Fruit fly (Drosophila melanogaster) whole organism, embryonic: ENCODE measurements around the gene TbCMF46.
A peak's percentile ranks its signal among the peaks of the same experiment; 100 is the strongest.

Experiments used
- Atf-2 ChIP-seq: fragments of 200-800 bp; sonication (Bioruptor generic); optimal IDR thresholded peaks from 2 replicates; lab custom pipeline; 2016; ENCODE audit warnings: missing biosample characterization, missing genetic modification characterization
- Atf6 ChIP-seq: fragments of 200-800 bp; sonication (Bioruptor generic); IDR thresholded peaks from 2 replicates; pipeline ENCODE4 v1.3.6; 2022; ENCODE audit warnings: missing biosample characterization, missing genetic modification characterization
- CG12071 ChIP-seq: fragments of 200-800 bp; sonication (Bioruptor generic); optimal IDR thresholded peaks from 3 replicates; lab custom pipeline; 2018; ENCODE audit warnings: missing biosample characterization, mild to moderate bottlenecking, missing genetic modification characterization
- CG15011 ChIP-seq: fragments of 200-800 bp; sonication (Bioruptor generic); optimal IDR thresholded peaks from 3 replicates; lab custom pipeline; 2018; ENCODE audit warnings: missing biosample characterization, mild to moderate bottlenecking, missing genetic modification characterization
- CG15479 ChIP-seq: fragments of 200-800 bp; sonication (Bioruptor generic); optimal IDR thresholded peaks from 3 replicates; lab custom pipeline; 2019; ENCODE audit warnings: missing biosample characterization, mild to moderate bottlenecking, missing genetic modification characterization, moderate library complexity
- CG15514 ChIP-seq: fragments of 200-800 bp; sonication (Bioruptor generic); optimal IDR thresholded peaks from 3 replicates; lab custom pipeline; 2017; ENCODE audit warnings: missing biosample characterization, missing genetic modification characterization, mild to moderate bottlenecking, moderate library complexity, missing genetic modification reagents
- CG17361 ChIP-seq: fragments of 200-800 bp; sonication (Bioruptor generic); IDR thresholded peaks from 3 replicates; pipeline ENCODE4 v1.3.6; 2022; ENCODE audit warnings: missing biosample characterization, missing genetic modification characterization
- CG17568 ChIP-seq: fragments of 200-800 bp; sonication (Bioruptor generic); optimal IDR thresholded peaks from 2 replicates; lab custom pipeline; 2018; ENCODE audit warnings: missing biosample characterization, mild to moderate bottlenecking, missing genetic modification characterization, moderate library complexity
- CG2202 ChIP-seq: fragments of 200-800 bp; sonication (Bioruptor generic); optimal IDR thresholded peaks from 2 replicates; lab custom pipeline; 2018; ENCODE audit warnings: missing biosample characterization, mild to moderate bottlenecking, missing genetic modification characterization
- CG2678 ChIP-seq: fragments of 200-800 bp; sonication (Bioruptor generic); optimal IDR thresholded peaks from 3 replicates; lab custom pipeline; 2019; ENCODE audit warnings: missing biosample characterization, mild to moderate bottlenecking, missing genetic modification characterization, moderate library complexity
- CG30431 ChIP-seq: fragments of 200-800 bp; sonication (Bioruptor generic); optimal IDR thresholded peaks from 2 replicates; lab custom pipeline; 2017; ENCODE audit warnings: missing biosample characterization, missing genetic modification characterization
- CG31388 ChIP-seq: fragments of 200-800 bp; sonication (Bioruptor generic); optimal IDR thresholded peaks from 2 replicates; lab custom pipeline; 2016; ENCODE audit warnings: missing biosample characterization, missing genetic modification characterization
- CG33213 ChIP-seq: fragments of 200-800 bp; sonication (Bioruptor generic); optimal IDR thresholded peaks from 3 replicates; lab custom pipeline; 2016; ENCODE audit warnings: missing biosample characterization, missing genetic modification characterization
- CG34224 ChIP-seq: fragments of 200-800 bp; sonication (Bioruptor generic); IDR thresholded peaks from 3 replicates; pipeline ENCODE4 v1.3.6; 2022; ENCODE audit warnings: missing biosample characterization, missing genetic modification characterization; ENCODE audit not compliant: partially characterized antibody
- CG3726 ChIP-seq: fragments of 200-800 bp; sonication (Bioruptor generic); IDR thresholded peaks from 3 replicates; pipeline ENCODE4, ENCODE4 v1.3.6; 2022; ENCODE audit warnings: missing biosample characterization, missing genetic modification characterization
- CG9727 ChIP-seq: fragments of 200-800 bp; sonication (Bioruptor generic); optimal IDR thresholded peaks from 3 replicates; lab custom pipeline; 2017; ENCODE audit warnings: missing biosample characterization, mild to moderate bottlenecking, missing genetic modification characterization
- CG9817 ChIP-seq: fragments of 200-800 bp; sonication (Bioruptor generic); optimal IDR thresholded peaks from 2 replicates; lab custom pipeline; 2018; ENCODE audit warnings: missing biosample characterization, mild to moderate bottlenecking, missing genetic modification characterization, moderate library complexity
- D19A ChIP-seq: fragments of 200-800 bp; optimal IDR thresholded peaks from 3 replicates; lab custom pipeline; 2019; ENCODE audit warnings: missing biosample characterization, mild to moderate bottlenecking, missing genetic modification characterization, moderate library complexity
- Dp ChIP-seq: fragments of 200-800 bp; sonication (Bioruptor generic); optimal IDR thresholded peaks from 2 replicates; lab custom pipeline; 2018; ENCODE audit warnings: missing biosample characterization, mild to moderate bottlenecking, missing genetic modification characterization, moderate library complexity
- Gug ChIP-seq: fragments of 200-800 bp; sonication (Bioruptor generic); IDR thresholded peaks from 4 replicates; pipeline ENCODE4 v1.3.6; 2022; ENCODE audit warnings: missing biosample characterization, missing genetic modification characterization
- HLH4C ChIP-seq: fragments of 200-800 bp; sonication (Bioruptor generic); IDR thresholded peaks from 3 replicates; pipeline ENCODE4 v1.3.6; 2022; ENCODE audit warnings: missing biosample characterization, missing genetic modification characterization; ENCODE audit not compliant: partially characterized antibody
- Hmr ChIP-seq: fragments of 200-800 bp; sonication (Bioruptor generic); optimal IDR thresholded peaks from 3 replicates; lab custom pipeline; 2017; ENCODE audit warnings: mild to moderate bottlenecking, missing biosample characterization, missing genetic modification reagents, missing genetic modification characterization
- Hr39 ChIP-seq: fragments of >200 bp; optimal IDR thresholded peaks from 2 replicates; lab custom pipeline; 2017
- Lpt ChIP-seq: fragments of >200 bp; optimal IDR thresholded peaks from 2 replicates; lab custom pipeline; 2018; ENCODE audit warnings: missing biosample characterization, missing genetic modification characterization
- MESR4 ChIP-seq: fragments of 200-800 bp; sonication (Bioruptor generic); optimal IDR thresholded peaks from 2 replicates; lab custom pipeline; 2018; ENCODE audit warnings: missing biosample characterization, mild to moderate bottlenecking, missing genetic modification characterization, moderate library complexity
- Pdp1 ChIP-seq, 2 experiments: fragments of 200-800 bp; sonication (Bioruptor generic); optimal IDR thresholded peaks; 3 replicates each; lab custom pipeline; 2016; ENCODE audit warnings: missing biosample characterization in 2 of 2, missing genetic modification characterization in 2 of 2, mild to moderate bottlenecking in 1 of 2, moderate library complexity in 1 of 2
- Side ChIP-seq: fragments of 200-800 bp; sonication (Bioruptor generic); optimal IDR thresholded peaks from 2 replicates; lab custom pipeline; 2016; ENCODE audit warnings: missing biosample characterization, missing genetic modification characterization
- Sry-δ ChIP-seq: fragments of 200-800 bp; sonication (Bioruptor generic); optimal IDR thresholded peaks from 2 replicates; lab custom pipeline; 2016; ENCODE audit warnings: missing biosample characterization, missing genetic modification characterization
- TFAM ChIP-seq: fragments of 200-800 bp; sonication (Bioruptor generic); optimal IDR thresholded peaks from 2 replicates; lab custom pipeline; 2017; ENCODE audit warnings: missing biosample characterization, missing genetic modification characterization, inconsistent platforms
- Taf1 ChIP-seq: fragments of 200-800 bp; sonication (Bioruptor generic); IDR thresholded peaks from 2 replicates; pipeline ENCODE4 v1.3.6; 2022; ENCODE audit warnings: missing biosample characterization, missing genetic modification characterization
- aop ChIP-seq: fragments of 200-800 bp; sonication (Bioruptor generic); IDR thresholded peaks from 2 replicates; pipeline ENCODE4 v1.3.6; 2022; ENCODE audit warnings: missing biosample characterization, missing genetic modification characterization
- ase ChIP-seq: fragments of 200-800 bp; sonication (Bioruptor generic); IDR thresholded peaks from 3 replicates; pipeline ENCODE4 v1.3.6; 2022; ENCODE audit warnings: missing biosample characterization, missing genetic modification characterization
- ash1 ChIP-seq: fragments of 200-800 bp; sonication (Bioruptor generic); optimal IDR thresholded peaks from 2 replicates; lab custom pipeline; 2018; ENCODE audit warnings: missing biosample characterization, mild to moderate bottlenecking, missing genetic modification characterization
- ato ChIP-seq: fragments of 200-800 bp; sonication (Bioruptor generic); IDR thresholded peaks from 2 replicates; pipeline ENCODE4 v1.3.6; 2022; ENCODE audit warnings: missing biosample characterization, missing genetic modification characterization; ENCODE audit not compliant: partially characterized antibody
- btn ChIP-seq: fragments of 200-800 bp; sonication (Bioruptor generic); optimal IDR thresholded peaks from 2 replicates; lab custom pipeline; 2016; ENCODE audit warnings: missing biosample characterization, missing genetic modification characterization
- cwo ChIP-seq: fragments of 200-800 bp; sonication (Bioruptor generic); optimal IDR thresholded peaks from 3 replicates; lab custom pipeline; 2017; ENCODE audit warnings: missing biosample characterization, missing genetic modification characterization, mild to moderate bottlenecking, moderate library complexity, missing genetic modification reagents
- dimm ChIP-seq: fragments of 200-800 bp; sonication (Bioruptor generic); IDR thresholded peaks from 2 replicates; pipeline ENCODE4 v1.3.6; 2022; ENCODE audit warnings: missing biosample characterization, missing genetic modification characterization
- dm ChIP-seq: fragments of 200-800 bp; sonication (Bioruptor generic); optimal IDR thresholded peaks from 3 replicates; lab custom pipeline; 2016; ENCODE audit warnings: missing biosample characterization, missing genetic modification characterization
- fd3F ChIP-seq: fragments of 200-800 bp; sonication (Bioruptor generic); optimal IDR thresholded peaks from 2 replicates; lab custom pipeline; 2018; ENCODE audit warnings: missing biosample characterization, mild to moderate bottlenecking, missing genetic modification characterization, moderate library complexity
- grau ChIP-seq: fragments of 200-800 bp; optimal IDR thresholded peaks from 3 replicates; lab custom pipeline; 2019; ENCODE audit warnings: missing biosample characterization, mild to moderate bottlenecking, missing genetic modification characterization, moderate library complexity
- inv ChIP-seq: fragments of 200-800 bp; sonication (Bioruptor generic); IDR thresholded peaks from 2 replicates; pipeline ENCODE4 v1.3.6; 2022; ENCODE audit warnings: missing biosample characterization, missing genetic modification characterization; ENCODE audit not compliant: partially characterized antibody
- lmd ChIP-seq: fragments of 200-800 bp; sonication (Bioruptor generic); IDR thresholded peaks from 2 replicates; pipeline ENCODE4 v1.3.6; 2022; ENCODE audit warnings: missing biosample characterization, missing genetic modification characterization
- lola ChIP-seq, 3 experiments: fragments of >200 bp in 2 of 3; fragments of 200-800 bp in 1 of 3; sonication (Bioruptor generic) in 1 of 3; optimal IDR thresholded peaks; 2 replicates each; lab custom pipeline; 2017 to 2019; ENCODE audit warnings: missing biosample characterization in 3 of 3, missing genetic modification characterization in 3 of 3, mild to moderate bottlenecking in 1 of 3, moderate library complexity in 1 of 3
- pfk ChIP-seq: fragments of 200-800 bp; sonication (Bioruptor generic); optimal IDR thresholded peaks from 2 replicates; lab custom pipeline; 2018; ENCODE audit warnings: missing biosample characterization, mild to moderate bottlenecking, missing genetic modification characterization, moderate library complexity
- rib ChIP-seq: fragments of 200-800 bp; sonication (Bioruptor generic); IDR thresholded peaks from 2 replicates; pipeline ENCODE4 v1.3.6; 2022; ENCODE audit warnings: missing biosample characterization, missing genetic modification characterization
- slp2 ChIP-seq: fragments of 200-800 bp; sonication (Bioruptor generic); optimal IDR thresholded peaks from 2 replicates; lab custom pipeline; 2016; ENCODE audit warnings: missing biosample characterization, missing genetic modification characterization
- sob ChIP-seq: fragments of 200-800 bp; sonication (Bioruptor generic); IDR thresholded peaks from 2 replicates; pipeline ENCODE4 v1.3.6; 2022; ENCODE audit warnings: missing biosample characterization, missing genetic modification characterization
- ssp ChIP-seq: fragments of 200-800 bp; sonication (Bioruptor generic); IDR thresholded peaks from 2 replicates; pipeline ENCODE4 v1.3.6; 2022; ENCODE audit warnings: missing biosample characterization, missing genetic modification characterization
- tll ChIP-seq, 2 experiments: fragments of 200-800 bp in 1 of 2; fragments of >200 bp in 1 of 2; sonication (Bioruptor generic) in 1 of 2; optimal IDR thresholded peaks; 2 replicates each; lab custom pipeline; 2017 to 2019; ENCODE audit warnings: missing biosample characterization in 2 of 2, missing genetic modification characterization in 2 of 2, mild to moderate bottlenecking in 1 of 2, moderate library complexity in 1 of 2
- tx ChIP-seq: fragments of 200-800 bp; sonication (Bioruptor generic); optimal IDR thresholded peaks from 2 replicates; lab custom pipeline; 2016; ENCODE audit warnings: missing biosample characterization, missing genetic modification characterization

TbCMF46 gene

DNA sequence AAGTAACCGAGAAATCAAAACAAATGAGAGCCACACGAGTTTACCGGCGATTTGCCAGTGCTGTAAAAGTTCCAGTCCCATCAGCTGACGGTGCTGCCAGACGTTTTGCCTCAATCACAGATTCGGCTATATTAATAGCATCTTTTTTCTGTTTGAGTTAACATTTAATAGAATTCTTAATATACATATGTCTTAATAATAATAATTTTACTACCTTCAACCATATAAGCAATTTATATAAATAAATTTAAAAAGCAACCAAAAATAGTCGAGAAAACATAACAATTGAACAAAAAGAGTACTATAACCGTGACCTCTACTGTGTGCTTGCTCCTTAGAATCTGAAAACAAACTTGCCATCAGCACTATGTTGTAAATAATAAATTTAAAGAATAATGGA lies 29.5 kb upstream of the TbCMF46 start, which contains the start of the genes CG13126 and CG4709 (continued):
- peak; percentile 53 for TF ChIP-seq Taf1
- TF ChIP-seq CG15011: peak; percentile 77
- TF ChIP-seq lmd: peak; percentile 89
- peak; percentile 77 for TF ChIP-seq ssp (GFP tag; lab: Robert Waterston, UW)
- peak; percentile 43 for TF ChIP-seq TFAM (GFP tag; lab: Kevin White, UChicago)
- TF ChIP-seq CG3726 (GFP tag; lab: Robert Waterston, UW): peak; percentile 81; the same call in 1 of the 3 replicates
- peak; percentile 96 for TF ChIP-seq CG9727 (GFP tag; lab: Kevin White, UChicago)
- TF ChIP-seq CG15479 (GFP tag; lab: Kevin White, UChicago): no peak
- peak; percentile 84 for TF ChIP-seq CG9817 (tag; lab: Kevin White, UChicago)
- TF ChIP-seq CG2202 (tag; lab: Kevin White, UChicago): peak; percentile 85
- TF ChIP-seq CG30431 (GFP tag; lab: Kevin White, UChicago): peak; percentile 71
- peak; percentile 86 for TF ChIP-seq CG15514 (GFP tag; lab: Kevin White, UChicago)
- no peak for TF ChIP-seq CG34224 (GFP tag; lab: Robert Waterston, UW)
- TF ChIP-seq Hmr: peak; percentile 91
- TF ChIP-seq CG31388 (GFP tag; lab: Kevin White, UChicago): peak; percentile 84
- peak; percentile 85 for TF ChIP-seq CG17568
- peak; percentile 23 for TF ChIP-seq MESR4
- peak; percentile 48; the same call in 2 of the 4 replicates for TF ChIP-seq Gug (GFP tag; lab: Robert Waterston, UW)
- peak; percentile 20 for TF ChIP-seq dm (GFP tag; lab: Kevin White, UChicago)
- TF ChIP-seq Atf6 (GFP tag; lab: Robert Waterston, UW): peak; percentile 84
- peak; percentile 71; the same call in 1 of the 2 replicates for TF ChIP-seq rib
- peak; percentile 28 for TF ChIP-seq Side (GFP tag; lab: Kevin White, UChicago)
- TF ChIP-seq tx (GFP tag; lab: Kevin White, UChicago): no peak
- peak; percentile 10 for TF ChIP-seq Atf-2 (GFP tag; lab: Kevin White, UChicago)
- TF ChIP-seq CG17361: peak; percentile 97
- TF ChIP-seq btn (GFP tag; lab: Kevin White, UChicago): no peak
- TF ChIP-seq CG12071: peak; percentile 29
- peak; percentile 90 for TF ChIP-seq D19A (tag; lab: Kevin White, UChicago)
- TF ChIP-seq pfk: no peak
- peak; percentile 93 for TF ChIP-seq grau (tag; lab: Kevin White, UChicago)
- peak in 1 of 2 experiments; percentile 25 for TF ChIP-seq tll (GFP tag; optimal IDR thresholded peaks at IDR 0.05; lab: Kevin White, UChicago)
- TF ChIP-seq Sry-δ (GFP tag; lab: Kevin White, UChicago): peak; percentile 24
- TF ChIP-seq ash1 (GFP tag; lab: Kevin White, UChicago): no peak
- TF ChIP-seq ato (GFP tag; lab: Robert Waterston, UW): no peak
- TF ChIP-seq CG2678 (tag; lab: Kevin White, UChicago): peak; percentile 96
- TF ChIP-seq ase (GFP tag; lab: Robert Waterston, UW): peak; percentile 89
- TF ChIP-seq HLH4C (GFP tag; lab: Robert Waterston, UW): no peak
- no peak for TF ChIP-seq Lpt (GFP tag; lab: Kevin White, UChicago)
- peak; percentile 83 for TF ChIP-seq fd3F (GFP tag; lab: Kevin White, UChicago)
- peak; percentile 88 for TF ChIP-seq cwo (GFP tag; lab: Kevin White, UChicago)
- TF ChIP-seq sob (GFP tag; lab: Robert Waterston, UW): peak; percentile 91
- no peak for TF ChIP-seq Hr39 (lab: Kevin White, UChicago)
- no peak for TF ChIP-seq aop
- peak; percentile 45; the same call in 1 of the 2 replicates for TF ChIP-seq dimm (GFP tag; lab: Robert Waterston, UW)
- peak; percentile 49 for TF ChIP-seq CG33213
- TF ChIP-seq Dp (GFP tag; lab: Kevin White, UChicago): peak; percentile 57
- TF ChIP-seq lola (GFP tag; optimal IDR thresholded peaks at IDR 0.05; lab: Kevin White, UChicago): peak in 1 of 3 experiments; percentile 90
- peak; percentile 25 to 71 for TF ChIP-seq Pdp1 (GFP tag; optimal IDR thresholded peaks at IDR 0.05; lab: Kevin White, UChicago)
- TF ChIP-seq slp2 (GFP tag; lab: Kevin White, UChicago): peak; percentile 26
- TF ChIP-seq inv (GFP tag; lab: Robert Waterston, UW): no peak
